Worm (Caenorhabditis elegans) whole organism, late embryonic: Measurements from ENCODE around the gene Y46G5A.22.

ENCODE experiments used
- ahr-1 ChIP-seq: sonication (generic microtip); optimal IDR thresholded peaks from 2 replicates; lab custom pipeline; 2016; ENCODE audit warnings: missing genetic modification characterization, missing compliant biosample characterization
- dve-1 ChIP-seq: sonication (generic microtip); optimal IDR thresholded peaks from 2 replicates; lab custom pipeline; 2017; ENCODE audit warnings: antibody characterized with exemption, mild to moderate bottlenecking, missing genetic modification characterization, missing compliant biosample characterization
- pqm-1 ChIP-seq: sonication (generic microtip); optimal IDR thresholded peaks from 2 replicates; lab custom pipeline; 2016; ENCODE audit warnings: missing genetic modification characterization, missing compliant biosample characterization
- syd-9 ChIP-seq: sonication (generic microtip); optimal IDR thresholded peaks from 2 replicates; lab custom pipeline; 2016; ENCODE audit warnings: mild to moderate bottlenecking, missing genetic modification characterization, moderate library complexity, missing compliant biosample characterization

- TF ChIP-seq ahr-1 (tag; lab: Kevin White, UChicago) (no peak), syd-9 (tag; lab: Kevin White, UChicago) (no peak), pqm-1 (tag; lab: Kevin White, UChicago) (no peak), dve-1 (tag; lab: Kevin White, UChicago) (no peak)
Observed at ce11 chrII:12828863-12829262, 10.5 kb upstream of the Y46G5A.22 start, which contains the start of gene Y46G5A.23.
